Worm (Caenorhabditis elegans) whole organism, L1 larva: ENCODE data around the gene tmem-17.

Experiments used
- egl-27 ChIP-seq, 2 experiments: fragments of 150-350 bp in 1 of 2; sonication (generic microtip); optimal IDR thresholded peaks; 3 replicates each; lab custom pipeline; 2017 to 2018; ENCODE audit warnings: missing biosample characterization in 2 of 2, missing genetic modification characterization in 2 of 2, missing genetic modification reagents in 2 of 2
- lin-13 ChIP-seq: fragments of 150-350 bp; optimal IDR thresholded peaks from 2 replicates; lab custom pipeline; 2014; ENCODE audit warnings: missing biosample characterization, missing genetic modification reagents, missing genetic modification characterization
- nhr-11 ChIP-seq: fragments of 150-350 bp; optimal IDR thresholded peaks from 2 replicates; lab custom pipeline; 2014; ENCODE audit warnings: missing biosample characterization, missing genetic modification characterization
- nhr-237 ChIP-seq: fragments of 150-350 bp; optimal IDR thresholded peaks from 2 replicates; lab custom pipeline; 2014; ENCODE audit warnings: missing biosample characterization, missing genetic modification characterization
- sptf-1 ChIP-seq: fragments of 150-350 bp; optimal IDR thresholded peaks from 2 replicates; lab custom pipeline; 2014; ENCODE audit warnings: missing biosample characterization, missing genetic modification characterization

ce11 chrIII:7103940-7104440 lies 33.9 kb downstream of the tmem-17 start, which contains the start of gene cpg-2:
- no peak for TF ChIP-seq egl-27 (tag; optimal IDR thresholded peaks at IDR 0.05; lab: Kevin White, UChicago)
- TF ChIP-seq sptf-1 (tag; lab: Kevin White, UChicago): no peak
- no peak for TF ChIP-seq nhr-11 (tag; lab: Kevin White, UChicago)
- TF ChIP-seq lin-13 (GFP tag; lab: Kevin White, UChicago): no peak
- no peak for TF ChIP-seq nhr-237 (tag; lab: Kevin White, UChicago)
